Worm (Caenorhabditis elegans) whole organism, L1 larva: ENCODE measurements around the gene EGAP1.1.

ENCODE experiments used
- ceh-63 ChIP-seq: fragments of 200-800 bp; sonication (Bioruptor generic); optimal IDR thresholded peaks from 2 replicates; lab custom pipeline; 2018; ENCODE audit warnings: mild to moderate bottlenecking, missing genetic modification characterization, missing compliant biosample characterization
- efl-1 ChIP-seq, 4 experiments: fragments of 150-350 bp; optimal IDR thresholded peaks in 3 of 4; peaks in 1 of 4; 1 replicate in 1 of 4; 2 replicates in 3 of 4; lab custom pipeline; 2014; ENCODE audit warnings: missing biosample characterization in 2 of 4, missing genetic modification characterization in 2 of 4, missing genetic modification reagents in 2 of 4
- lin-14 ChIP-seq: fragments of 200-800 bp; sonication (Bioruptor generic); optimal IDR thresholded peaks from 2 replicates; lab custom pipeline; 2018; ENCODE audit warnings: mild to moderate bottlenecking, missing genetic modification characterization, moderate library complexity, missing compliant biosample characterization
- mdl-1 ChIP-seq, 2 experiments: fragments of 150-350 bp; optimal IDR thresholded peaks; 2 replicates each; lab custom pipeline; 2014 to 2017; ENCODE audit warnings: missing biosample characterization in 2 of 2, missing genetic modification characterization in 2 of 2, inconsistent platforms in 1 of 2
- nhr-12 ChIP-seq: sonication (generic microtip); optimal IDR thresholded peaks from 2 replicates; lab custom pipeline; 2017; ENCODE audit warnings: missing biosample characterization, missing genetic modification characterization
- nhr-71 ChIP-seq: sonication (generic microtip); optimal IDR thresholded peaks from 2 replicates; lab custom pipeline; 2016; ENCODE audit warnings: mild to moderate bottlenecking, missing genetic modification characterization, moderate library complexity, missing compliant biosample characterization
- nhr-77 ChIP-seq: fragments of 150-350 bp; optimal IDR thresholded peaks from 2 replicates; lab custom pipeline; 2014; ENCODE audit warnings: missing biosample characterization, missing genetic modification characterization
- pqm-1 ChIP-seq: sonication (generic microtip); optimal IDR thresholded peaks from 3 replicates; lab custom pipeline; 2017; ENCODE audit warnings: missing biosample characterization, missing genetic modification characterization
- skn-1 ChIP-seq: fragments of 150-350 bp; optimal IDR thresholded peaks from 2 replicates; lab custom pipeline; 2014; ENCODE audit warnings: missing biosample characterization, missing genetic modification characterization
- unc-30 ChIP-seq: sonication (generic microtip); optimal IDR thresholded peaks from 2 replicates; lab custom pipeline; 2017; ENCODE audit warnings: missing biosample characterization, missing genetic modification characterization
- unc-62 ChIP-seq: fragments of 150-350 bp; optimal IDR thresholded peaks from 2 replicates; lab custom pipeline; 2014; ENCODE audit warnings: missing biosample characterization, missing genetic modification reagents, missing genetic modification characterization
- xbp-1 ChIP-seq: sonication (generic microtip); optimal IDR thresholded peaks from 2 replicates; lab custom pipeline; 2016; ENCODE audit warnings: missing genetic modification characterization, missing compliant biosample characterization
- zag-1 ChIP-seq: fragments of 150-350 bp; optimal IDR thresholded peaks from 2 replicates; lab custom pipeline; 2014; ENCODE audit warnings: missing biosample characterization, missing genetic modification characterization

Gene EGAP1.1

ce11 chrIII:5892909-5893308 lies 44.1 kb downstream of the EGAP1.1 start:
- TF ChIP-seq nhr-77 (peak; percentile 41), mdl-1 (tag; optimal IDR thresholded peaks at IDR 0.05; lab: Kevin White, UChicago) (peak in 1 of 2 experiments; percentile 21), efl-1 (optimal IDR thresholded peaks at IDR 0.05; lab: Kevin White, UChicago) (no peak), efl-1 (GFP tag; optimal IDR thresholded peaks at IDR 0.05 in 1 of 2; lab: Kevin White, UChicago) (peak in 1 of 2 experiments; percentile 39), lin-14 (GFP tag; lab: Kevin White, UChicago) (peak; percentile 32), pqm-1 (tag; lab: Kevin White, UChicago) (no peak), skn-1 (no peak)

ce11 chrIII:5888675-5889074 lies 48.3 kb downstream of the EGAP1.1 start, which contains the start of gene C28H8.8:
TSS of gene C28H8.8 (minus strand) at chrIII:5888775.
- TF ChIP-seq nhr-71 (tag; lab: Kevin White, UChicago): no peak

- no peak for TF ChIP-seq lin-14 (GFP tag; lab: Kevin White, UChicago)
- TF ChIP-seq ceh-63 (GFP tag; lab: Kevin White, UChicago): no peak
- no peak for TF ChIP-seq unc-62
- TF ChIP-seq xbp-1: no peak
- TF ChIP-seq unc-30 (tag; lab: Kevin White, UChicago): no peak
- no peak for TF ChIP-seq zag-1 (tag; lab: Kevin White, UChicago)
- no peak for TF ChIP-seq nhr-12 (tag; lab: Kevin White, UChicago)
Observed at ce11 chrIII:5886893-5887292, 50.1 kb downstream of the EGAP1.1 start, which contains the start of gene C28H8.7. TSS of gene C28H8.7 (minus strand) at chrIII:5886993.
